Fruit fly (Drosophila melanogaster) whole organism, embryonic: Measurements from ENCODE around the gene isoQC.

ENCODE experiments used
- Adf1 ChIP-seq: fragments of 200-800 bp; sonication (Bioruptor generic); IDR thresholded peaks from 2 replicates; pipeline ENCODE4 v1.3.6; 2022; ENCODE audit warnings: missing biosample characterization, missing genetic modification characterization
- CG10366 ChIP-seq: fragments of 200-800 bp; sonication (Bioruptor generic); IDR thresholded peaks from 2 replicates; pipeline ENCODE4 v1.3.6; 2022; ENCODE audit warnings: missing biosample characterization, missing genetic modification characterization
- CG10654 ChIP-seq: fragments of 200-800 bp; sonication (Bioruptor generic); optimal IDR thresholded peaks from 2 replicates; lab custom pipeline; 2016; ENCODE audit warnings: missing biosample characterization, missing genetic modification characterization
- CG12071 ChIP-seq: fragments of 200-800 bp; sonication (Bioruptor generic); optimal IDR thresholded peaks from 3 replicates; lab custom pipeline; 2018; ENCODE audit warnings: missing biosample characterization, mild to moderate bottlenecking, missing genetic modification characterization
- CG15696 ChIP-seq: fragments of 200-800 bp; sonication (Bioruptor generic); optimal IDR thresholded peaks from 2 replicates; lab custom pipeline; 2019; ENCODE audit warnings: missing biosample characterization, mild to moderate bottlenecking, missing genetic modification characterization, moderate library complexity
- CG1602 ChIP-seq: fragments of 200-800 bp; sonication (Bioruptor generic); optimal IDR thresholded peaks from 3 replicates; lab custom pipeline; 2016; ENCODE audit warnings: missing biosample characterization, missing genetic modification characterization
- CG18011 ChIP-seq: fragments of 200-800 bp; sonication (Bioruptor generic); optimal IDR thresholded peaks from 2 replicates; lab custom pipeline; 2017; ENCODE audit warnings: missing biosample characterization, missing genetic modification characterization, mild to moderate bottlenecking, moderate library complexity, missing genotype
- CG18262 ChIP-seq: fragments of 200-800 bp; optimal IDR thresholded peaks from 3 replicates; lab custom pipeline; 2019; ENCODE audit warnings: missing biosample characterization, mild to moderate bottlenecking, missing genetic modification characterization, moderate library complexity
- CG18599 ChIP-seq: fragments of 200-800 bp; sonication (Bioruptor generic); optimal IDR thresholded peaks from 3 replicates; lab custom pipeline; 2017; ENCODE audit warnings: missing biosample characterization, missing genetic modification characterization, mild to moderate bottlenecking, moderate library complexity, missing genetic modification reagents
- CG2116 ChIP-seq: fragments of 200-800 bp; sonication (Bioruptor generic); optimal IDR thresholded peaks from 3 replicates; lab custom pipeline; 2018; ENCODE audit warnings: missing biosample characterization, mild to moderate bottlenecking, missing genetic modification characterization
- CG2889 ChIP-seq: fragments of 200-800 bp; sonication (Bioruptor generic); IDR thresholded peaks from 3 replicates; pipeline ENCODE4 v1.3.6; 2022; ENCODE audit warnings: missing biosample characterization, missing genetic modification characterization
- CG31224 ChIP-seq: fragments of 200-800 bp; sonication (Bioruptor generic); IDR thresholded peaks from 2 replicates; pipeline ENCODE4 v1.3.6; 2022; ENCODE audit warnings: missing biosample characterization, missing genetic modification characterization
- CG32767 ChIP-seq: fragments of 200-800 bp; sonication (Bioruptor generic); IDR thresholded peaks from 2 replicates; pipeline ENCODE4 v1.3.6; 2022; ENCODE audit warnings: missing biosample characterization, missing genetic modification characterization
- CG3281 ChIP-seq: fragments of 200-800 bp; sonication (Bioruptor generic); optimal IDR thresholded peaks from 3 replicates; lab custom pipeline; 2017; ENCODE audit warnings: missing biosample characterization, mild to moderate bottlenecking, missing genetic modification characterization
- CG3995 ChIP-seq: fragments of 200-800 bp; sonication (Bioruptor generic); optimal IDR thresholded peaks from 3 replicates; lab custom pipeline; 2016; ENCODE audit warnings: missing biosample characterization, missing genetic modification characterization
- CG5245 ChIP-seq: fragments of 200-800 bp; sonication (Bioruptor generic); optimal IDR thresholded peaks from 3 replicates; lab custom pipeline; 2016; ENCODE audit warnings: missing biosample characterization, missing genetic modification characterization
- CG7786 ChIP-seq: fragments of 200-800 bp; sonication (Bioruptor generic); optimal IDR thresholded peaks from 2 replicates; lab custom pipeline; 2016; ENCODE audit warnings: missing biosample characterization, missing genetic modification characterization
- CG9876 ChIP-seq: fragments of 200-800 bp; sonication (Bioruptor generic); optimal IDR thresholded peaks from 2 replicates; lab custom pipeline; 2016; ENCODE audit warnings: missing biosample characterization, missing genetic modification characterization
- D19B ChIP-seq: fragments of 200-800 bp; sonication (Bioruptor generic); optimal IDR thresholded peaks from 2 replicates; lab custom pipeline; 2017; ENCODE audit warnings: missing biosample characterization, mild to moderate bottlenecking, missing genetic modification characterization
- Dek ChIP-seq: fragments of 200-800 bp; sonication (Bioruptor generic); optimal IDR thresholded peaks from 3 replicates; lab custom pipeline; 2019; ENCODE audit warnings: missing biosample characterization, mild to moderate bottlenecking, missing genetic modification characterization, moderate library complexity
- Dip2 ChIP-seq: fragments of 200-800 bp; sonication (Bioruptor generic); IDR thresholded peaks from 2 replicates; pipeline ENCODE4 v1.3.6; 2022; ENCODE audit warnings: missing biosample characterization, missing genetic modification characterization
- Eip74EF ChIP-seq, 2 experiments: fragments of 200-800 bp in 1 of 2; fragments of >200 bp in 1 of 2; sonication (Bioruptor generic) in 1 of 2; optimal IDR thresholded peaks; 2 replicates each; lab custom pipeline; 2017 to 2019; ENCODE audit warnings: missing biosample characterization in 2 of 2, missing genetic modification characterization in 2 of 2, mild to moderate bottlenecking in 1 of 2, moderate library complexity in 1 of 2
- Fer2 ChIP-seq: fragments of 200-800 bp; sonication (Bioruptor generic); optimal IDR thresholded peaks from 2 replicates; lab custom pipeline; 2018; ENCODE audit warnings: missing biosample characterization, mild to moderate bottlenecking, missing genetic modification characterization, moderate library complexity
- Hr3 ChIP-seq: fragments of 200-800 bp; sonication (Bioruptor generic); optimal IDR thresholded peaks from 3 replicates; lab custom pipeline; 2016; ENCODE audit warnings: missing biosample characterization, missing genetic modification characterization
- Hsf ChIP-seq: fragments of 200-800 bp; sonication (Bioruptor generic); optimal IDR thresholded peaks from 3 replicates; lab custom pipeline; 2016; ENCODE audit warnings: missing biosample characterization, missing genetic modification characterization
- MBD-R2 ChIP-seq: fragments of 200-800 bp; sonication (Bioruptor generic); IDR thresholded peaks from 2 replicates; pipeline ENCODE4 v1.3.6; 2022; ENCODE audit warnings: missing biosample characterization, missing genetic modification characterization
- Myb ChIP-seq: fragments of 200-800 bp; sonication (Bioruptor generic); optimal IDR thresholded peaks from 2 replicates; lab custom pipeline; 2016; ENCODE audit warnings: missing biosample characterization, missing genetic modification characterization
- Neu2 ChIP-seq: fragments of 200-800 bp; sonication (Bioruptor generic); optimal IDR thresholded peaks from 3 replicates; lab custom pipeline; 2016; ENCODE audit warnings: missing biosample characterization, missing genetic modification characterization, borderline replicate concordance
- Optix ChIP-seq: fragments of 200-800 bp; sonication (Bioruptor generic); IDR thresholded peaks from 3 replicates; pipeline ENCODE4 v1.3.6; 2022; ENCODE audit warnings: missing biosample characterization, missing genetic modification characterization
- PHDP ChIP-seq: fragments of 200-800 bp; sonication (Bioruptor generic); optimal IDR thresholded peaks from 3 replicates; lab custom pipeline; 2018; ENCODE audit warnings: missing biosample characterization, mild to moderate bottlenecking, missing genetic modification characterization, moderate library complexity
- Sox102F ChIP-seq: fragments of 200-800 bp; sonication (Bioruptor generic); optimal IDR thresholded peaks from 2 replicates; lab custom pipeline; 2018; ENCODE audit warnings: missing biosample characterization, mild to moderate bottlenecking, missing genetic modification characterization, moderate library complexity
- ara ChIP-seq: fragments of 200-800 bp; sonication (Bioruptor generic); IDR thresholded peaks from 2 replicates; pipeline ENCODE4 v1.3.6; 2022; ENCODE audit warnings: missing biosample characterization, missing genetic modification characterization
- az2 ChIP-seq: fragments of 200-800 bp; sonication (Bioruptor generic); optimal IDR thresholded peaks from 3 replicates; lab custom pipeline; 2016; ENCODE audit warnings: missing biosample characterization, missing genetic modification characterization
- caup ChIP-seq: fragments of 200-800 bp; sonication (Bioruptor generic); optimal IDR thresholded peaks from 3 replicates; lab custom pipeline; 2017; ENCODE audit warnings: missing biosample characterization, mild to moderate bottlenecking, missing genetic modification characterization, moderate library complexity; ENCODE audit not compliant: severe bottlenecking
- dati ChIP-seq: fragments of 200-800 bp; sonication (Bioruptor generic); IDR thresholded peaks from 2 replicates; pipeline ENCODE4 v1.3.6; 2022; ENCODE audit warnings: missing biosample characterization, missing genetic modification characterization
- dmrt11E ChIP-seq: fragments of 200-800 bp; sonication (Bioruptor generic); optimal IDR thresholded peaks from 3 replicates; lab custom pipeline; 2018; ENCODE audit warnings: missing biosample characterization, mild to moderate bottlenecking, missing genetic modification characterization, moderate library complexity
- emc ChIP-seq: fragments of 200-800 bp; sonication (Bioruptor generic); optimal IDR thresholded peaks from 2 replicates; lab custom pipeline; 2016; ENCODE audit warnings: missing biosample characterization, missing genetic modification characterization
- ewg ChIP-seq: fragments of 200-800 bp; sonication (Bioruptor generic); optimal IDR thresholded peaks from 3 replicates; lab custom pipeline; 2017; ENCODE audit warnings: mild to moderate bottlenecking, missing biosample characterization, missing genetic modification reagents, missing genetic modification characterization
- fd3F ChIP-seq: fragments of 200-800 bp; sonication (Bioruptor generic); optimal IDR thresholded peaks from 2 replicates; lab custom pipeline; 2018; ENCODE audit warnings: missing biosample characterization, mild to moderate bottlenecking, missing genetic modification characterization, moderate library complexity
- grau ChIP-seq: fragments of 200-800 bp; optimal IDR thresholded peaks from 3 replicates; lab custom pipeline; 2019; ENCODE audit warnings: missing biosample characterization, mild to moderate bottlenecking, missing genetic modification characterization, moderate library complexity
- her ChIP-seq: fragments of 200-800 bp; sonication (Bioruptor generic); optimal IDR thresholded peaks from 2 replicates; lab custom pipeline; 2016; ENCODE audit warnings: missing biosample characterization, missing genetic modification characterization
- klu ChIP-seq: fragments of 200-800 bp; sonication (Bioruptor generic); IDR thresholded peaks from 2 replicates; pipeline ENCODE4 v1.3.6; 2022; ENCODE audit warnings: missing biosample characterization, missing genetic modification characterization
- rib ChIP-seq: fragments of 200-800 bp; sonication (Bioruptor generic); IDR thresholded peaks from 2 replicates; pipeline ENCODE4 v1.3.6; 2022; ENCODE audit warnings: missing biosample characterization, missing genetic modification characterization
- sisA ChIP-seq: fragments of 200-800 bp; sonication (Bioruptor generic); IDR thresholded peaks from 2 replicates; pipeline ENCODE4 v1.3.6; 2022; ENCODE audit warnings: missing biosample characterization, missing genetic modification characterization
- slbo ChIP-seq: fragments of 200-800 bp; sonication (Bioruptor generic); IDR thresholded peaks from 2 replicates; pipeline ENCODE4 v1.3.6; 2022; ENCODE audit warnings: missing biosample characterization, missing genetic modification characterization
- slp2 ChIP-seq: fragments of 200-800 bp; sonication (Bioruptor generic); optimal IDR thresholded peaks from 2 replicates; lab custom pipeline; 2016; ENCODE audit warnings: missing biosample characterization, missing genetic modification characterization
- vvl ChIP-seq: fragments of 200-800 bp; sonication (Bioruptor generic); IDR thresholded peaks from 2 replicates; pipeline ENCODE4 v1.3.6; 2022; ENCODE audit warnings: missing biosample characterization, missing genetic modification characterization
- wor ChIP-seq: fragments of 200-800 bp; sonication (Bioruptor generic); IDR thresholded peaks from 2 replicates; pipeline ENCODE4 v1.3.6; 2022; ENCODE audit warnings: missing biosample characterization, missing genetic modification characterization
- zen ChIP-seq: fragments of 200-800 bp; sonication (Bioruptor generic); optimal IDR thresholded peaks from 3 replicates; lab custom pipeline; 2018; ENCODE audit warnings: missing biosample characterization, mild to moderate bottlenecking, missing genetic modification characterization, moderate library complexity

The isoQC gene

dm6 chr3L:20493417-20494261 is 19.4 kb downstream of the isoQC start (continued):
- TF ChIP-seq dmrt11E (tag; lab: Kevin White, UChicago) (no peak), emc (GFP tag; lab: Kevin White, UChicago) (peak; percentile 7), her (GFP tag; lab: Kevin White, UChicago) (peak; percentile 32), PHDP (tag; lab: Kevin White, UChicago) (peak; percentile 85), CG18011 (GFP tag; lab: Kevin White, UChicago) (peak; percentile 10), caup (GFP tag; lab: Kevin White, UChicago) (peak; percentile 57), D19B (peak; percentile 23), CG3995 (GFP tag; lab: Kevin White, UChicago) (peak; percentile 38), rib (GFP tag; lab: Robert Waterston, UW) (peak; percentile 63; the same call in 1 of the 2 replicates), zen (peak; percentile 18), Eip74EF (GFP tag; optimal IDR thresholded peaks at IDR 0.05; lab: Kevin White, UChicago) (peak in 1 of 2 experiments; percentile 76), CG5245 (GFP tag; lab: Kevin White, UChicago) (peak; percentile 18), Myb (GFP tag; lab: Kevin White, UChicago) (peak; percentile 12), sisA (GFP tag; lab: Robert Waterston, UW) (peak; percentile 37; the same call in 1 of the 2 replicates), CG1602 (GFP tag; lab: Kevin White, UChicago) (peak; percentile 13), az2 (GFP tag; lab: Kevin White, UChicago) (peak; percentile 50), CG2889 (no peak), CG15696 (tag; lab: Kevin White, UChicago) (peak; percentile 35), CG10366 (GFP tag; lab: Robert Waterston, UW) (peak; percentile 77), CG10654 (peak; percentile 45), Dek (peak; percentile 78), vvl (peak; percentile 90), grau (tag; lab: Kevin White, UChicago) (peak; percentile 83), fd3F (GFP tag; lab: Kevin White, UChicago) (peak; percentile 50), slp2 (GFP tag; lab: Kevin White, UChicago) (peak; percentile 28), CG31224 (GFP tag; lab: Robert Waterston, UW) (peak; percentile 77), CG18599 (GFP tag; lab: Kevin White, UChicago) (peak; percentile 84), Optix (GFP tag; lab: Robert Waterston, UW) (no peak), Hsf (peak; percentile 62), CG9876 (GFP tag; lab: Kevin White, UChicago) (no peak), wor (GFP tag; lab: Robert Waterston, UW) (peak; percentile 58), Sox102F (peak; percentile 83), CG32767 (GFP tag; lab: Robert Waterston, UW) (peak; percentile 52; the same call in 1 of the 2 replicates), slbo (peak; percentile 83), Fer2 (tag; lab: Kevin White, UChicago) (no peak), CG18262 (tag; lab: Kevin White, UChicago) (peak; percentile 77), Hr3 (GFP tag; lab: Kevin White, UChicago) (peak; percentile 60), MBD-R2 (GFP tag; lab: Robert Waterston, UW) (peak; percentile 7; the same call in 1 of the 2 replicates), CG3281 (GFP tag; lab: Kevin White, UChicago) (peak; percentile 81), CG2116 (GFP tag; lab: Kevin White, UChicago) (peak; percentile 15), CG7786 (peak; percentile 42), Dip2 (no peak), ara (GFP tag; lab: Robert Waterston, UW) (peak; percentile 50; the same call in 1 of the 2 replicates), klu (peak; percentile 29; the same call in 1 of the 2 replicates), Adf1 (peak; percentile 45; the same call in 1 of the 2 replicates), CG12071 (GFP tag; lab: Kevin White, UChicago) (no peak), dati (GFP tag; lab: Robert Waterston, UW) (no peak), Neu2 (GFP tag; lab: Kevin White, UChicago) (no peak), ewg (GFP tag; lab: Kevin White, UChicago) (peak; percentile 15)
